Worm (Caenorhabditis elegans): ENCODE data around the gene F54D10.7.

- TF ChIP-seq nhr-12 (tag; optimal IDR thresholded peaks at IDR 0.05) (no peak), ztf-11 (tag; optimal IDR thresholded peaks at IDR 0.05) (no peak), elt-3 (tag; optimal IDR thresholded peaks at IDR 0.05) (no peak), nhr-237 (tag; optimal IDR thresholded peaks at IDR 0.05) (no peak), mdl-1 (tag; optimal IDR thresholded peaks at IDR 0.05) (no peak), unc-39 (tag; optimal IDR thresholded peaks at IDR 0.05) (no peak)
These were observed 24.9 kb upstream of the F54D10.7 start, which contains the start of gene C17A2.2 for ce11 chrII:3846028-3846427.
